Worm (Caenorhabditis elegans): Measurements from ENCODE around the gene clec-130.

The clec-130 gene

ce11 chrII:3562419-3562818, 10.9 kb upstream of the clec-130 start, which contains the start of gene W10G11.3:
W10G11.3 (minus strand) TSS chrII:3562519.
- TF ChIP-seq unc-62 (GFP tag; optimal IDR thresholded peaks at IDR 0.05), result no peak
- no peak for TF ChIP-seq nhr-12 (tag; optimal IDR thresholded peaks at IDR 0.05)
- no peak for TF ChIP-seq cnd-1 (tag; optimal IDR thresholded peaks at IDR 0.05)
- TF ChIP-seq sem-2 (GFP tag; optimal IDR thresholded peaks at IDR 0.05), result no peak
- TF ChIP-seq bed-3 (GFP tag; optimal IDR thresholded peaks at IDR 0.05), result no peak
- no peak for TF ChIP-seq snpc-4 (tag; optimal IDR thresholded peaks at IDR 0.05)
- TF ChIP-seq ztf-11 (tag; optimal IDR thresholded peaks at IDR 0.05), result no peak
- no peak for TF ChIP-seq lin-32 (GFP tag; optimal IDR thresholded peaks at IDR 0.05)
- TF ChIP-seq lsy-2 (tag; optimal IDR thresholded peaks at IDR 0.05), result no peak

ce11 chrII:3567066-3567465, 6.3 kb upstream of the clec-130 start:
- TF ChIP-seq snpc-4 (tag; optimal IDR thresholded peaks at IDR 0.05), result no peak
- no peak for TF ChIP-seq unc-39 (tag; optimal IDR thresholded peaks at IDR 0.05)
- TF ChIP-seq ztf-11 (tag; optimal IDR thresholded peaks at IDR 0.05), result no peak
- no peak for TF ChIP-seq unc-120 (tag; optimal IDR thresholded peaks at IDR 0.05; ENCODE audit: poor library complexity, severe bottlenecking)
- TF ChIP-seq elt-1 (tag; optimal IDR thresholded peaks at IDR 0.05; ENCODE audit: borderline replicate concordance, insufficient read depth), result no peak
- no peak for TF ChIP-seq lsy-2 (tag; optimal IDR thresholded peaks at IDR 0.05)
- TF ChIP-seq lin-13 (tag; optimal IDR thresholded peaks at IDR 0.05), result no peak
- TF ChIP-seq mls-2 (tag; optimal IDR thresholded peaks at IDR 0.05), result no peak
- no peak for TF ChIP-seq nhr-28 (tag; optimal IDR thresholded peaks at IDR 0.05)
- TF ChIP-seq pha-4 (tag; optimal IDR thresholded peaks at IDR 0.05), result no peak

ce11 chrII:3567576-3567975, 5.8 kb upstream of the clec-130 start:
- TF ChIP-seq bed-3 (GFP tag; optimal IDR thresholded peaks at IDR 0.05) (peak; percentile 56), M03D4.4 (tag; optimal IDR thresholded peaks at IDR 0.05) (peak; percentile 68), ceh-43 (GFP tag; optimal IDR thresholded peaks at IDR 0.05) (peak; percentile 39), mls-2 (tag; optimal IDR thresholded peaks at IDR 0.05) (peak; percentile 4), lin-13 (tag; optimal IDR thresholded peaks at IDR 0.05) (peak; percentile 8), ceh-83 (GFP tag; optimal IDR thresholded peaks at IDR 0.05) (peak; percentile 85), drap-1 (GFP tag; optimal IDR thresholded peaks at IDR 0.05) (peak; percentile 52), ham-2 (GFP tag; optimal IDR thresholded peaks at IDR 0.05) (peak; percentile 41), sptf-1 (tag; optimal IDR thresholded peaks at IDR 0.05) (peak; percentile 58), tbx-8 (GFP tag; optimal IDR thresholded peaks at IDR 0.05) (peak; percentile 18), unc-120 (tag; optimal IDR thresholded peaks at IDR 0.05; ENCODE audit: poor library complexity, severe bottlenecking) (peak; percentile 60), cnd-1 (tag; optimal IDR thresholded peaks at IDR 0.05) (peak; percentile 72), sem-2 (GFP tag; optimal IDR thresholded peaks at IDR 0.05) (peak; percentile 59)

- TF ChIP-seq M03D4.4 (tag; optimal IDR thresholded peaks at IDR 0.05) (no peak), elt-1 (tag; optimal IDR thresholded peaks at IDR 0.05; ENCODE audit: borderline replicate concordance, insufficient read depth) (no peak), mab-5 (tag; optimal IDR thresholded peaks at IDR 0.05) (no peak), bed-3 (GFP tag; optimal IDR thresholded peaks at IDR 0.05) (no peak), tbx-8 (GFP tag; optimal IDR thresholded peaks at IDR 0.05) (no peak), mls-2 (tag; optimal IDR thresholded peaks at IDR 0.05) (no peak), blmp-1 (tag; optimal IDR thresholded peaks at IDR 0.05) (no peak), lin-13 (tag; optimal IDR thresholded peaks at IDR 0.05) (no peak), cnd-1 (tag; optimal IDR thresholded peaks at IDR 0.05) (no peak), ces-1 (GFP tag; optimal IDR thresholded peaks at IDR 0.05) (no peak), ceh-83 (GFP tag; optimal IDR thresholded peaks at IDR 0.05) (no peak), unc-39 (tag; optimal IDR thresholded peaks at IDR 0.05) (no peak), ztf-11 (tag; optimal IDR thresholded peaks at IDR 0.05) (no peak), mep-1 (tag; optimal IDR thresholded peaks at IDR 0.05) (no peak), lin-32 (GFP tag; optimal IDR thresholded peaks at IDR 0.05) (no peak), elt-3 (tag; optimal IDR thresholded peaks at IDR 0.05) (no peak), nhr-2 (tag; optimal IDR thresholded peaks at IDR 0.05) (no peak), lsy-2 (tag; optimal IDR thresholded peaks at IDR 0.05) (no peak), pha-4 (tag; optimal IDR thresholded peaks at IDR 0.05) (no peak), unc-62 (GFP tag; optimal IDR thresholded peaks at IDR 0.05) (no peak)
These were observed 4.2 kb upstream of the clec-130 start, which contains the start of gene clec-127 for ce11 chrII:3569118-3569517. clec-127 (minus strand) TSS chrII:3569218.

- no peak for TF ChIP-seq lin-32 (GFP tag; optimal IDR thresholded peaks at IDR 0.05)
- no peak for TF ChIP-seq nhr-237 (tag; optimal IDR thresholded peaks at IDR 0.05)
- no peak for TF ChIP-seq flh-1 (GFP tag; optimal IDR thresholded peaks at IDR 0.05)
- no peak for TF ChIP-seq blmp-1 (tag; optimal IDR thresholded peaks at IDR 0.05)
- TF ChIP-seq nhr-12 (tag; optimal IDR thresholded peaks at IDR 0.05), result no peak
- no peak for TF ChIP-seq lin-13 (tag; optimal IDR thresholded peaks at IDR 0.05)
- no peak for TF ChIP-seq hlh-1 (tag; optimal IDR thresholded peaks at IDR 0.05)
- TF ChIP-seq M03D4.4 (tag; optimal IDR thresholded peaks at IDR 0.05), result no peak
- no peak for TF ChIP-seq snpc-4 (tag; optimal IDR thresholded peaks at IDR 0.05)
These were observed 2.3 kb upstream of the clec-130 start, which contains the start of the genes clec-128 and clec-129 for ce11 chrII:3570927-3571538. clec-128 (minus strand) TSS chrII:3571027. clec-129 (plus strand) TSS chrII:3571488.
